Worm (Caenorhabditis elegans) whole organism, L4/young adult: ENCODE measurements around the gene F37B12.3.

ENCODE experiments used
- W03F9.2 ChIP-seq: fragments of 150-350 bp; optimal IDR thresholded peaks from 2 replicates; lab custom pipeline; 2014; ENCODE audit warnings: missing biosample characterization, missing genetic modification characterization
- dao-5 ChIP-seq: sonication (generic microtip); optimal IDR thresholded peaks from 2 replicates; lab custom pipeline; 2016; ENCODE audit warnings: missing genotype, missing genetic modification characterization, moderate library complexity, missing compliant biosample characterization
- him-1 ChIP-seq: sonication (generic microtip); optimal IDR thresholded peaks from 2 replicates; lab custom pipeline; 2016; ENCODE audit warnings: missing genotype, missing genetic modification reagents, missing genetic modification characterization, missing compliant biosample characterization

Gene F37B12.3

ce11 chrII:9024312-9024711 is 16.9 kb downstream of the F37B12.3 start:
- TF ChIP-seq him-1 (tag; lab: Kevin White, UChicago) (no peak), dao-5 (tag; lab: Kevin White, UChicago) (no peak), W03F9.2 (tag; lab: Kevin White, UChicago) (no peak)

- TF ChIP-seq him-1 (tag; lab: Kevin White, UChicago) (no peak), dao-5 (tag; lab: Kevin White, UChicago) (no peak), W03F9.2 (tag; lab: Kevin White, UChicago) (no peak)
Observed at ce11 chrII:9021625-9022024, 19.6 kb downstream of the F37B12.3 start.

- no peak for TF ChIP-seq W03F9.2 (tag; lab: Kevin White, UChicago)
- no peak for TF ChIP-seq him-1 (tag; lab: Kevin White, UChicago)
- no peak for TF ChIP-seq dao-5 (tag; lab: Kevin White, UChicago)
Observed at ce11 chrII:9019704-9020103, 21.5 kb downstream of the F37B12.3 start, which contains the start of gene dep-1. dep-1 (minus strand) TSS chrII:9019798.

- TF ChIP-seq W03F9.2 (tag; lab: Kevin White, UChicago) (no peak), him-1 (tag; lab: Kevin White, UChicago) (no peak), dao-5 (tag; lab: Kevin White, UChicago) (no peak)
Observed at ce11 chrII:9017628-9018027, 23.6 kb downstream of the F37B12.3 start.

ce11 chrII:9014877-9015505 is 26.2 kb downstream of the F37B12.3 start:
- TF ChIP-seq W03F9.2 (tag; lab: Kevin White, UChicago): no peak
- TF ChIP-seq him-1 (tag; lab: Kevin White, UChicago): no peak
- TF ChIP-seq dao-5 (tag; lab: Kevin White, UChicago): no peak

- TF ChIP-seq W03F9.2 (tag; lab: Kevin White, UChicago) (no peak), him-1 (tag; lab: Kevin White, UChicago) (no peak), dao-5 (tag; lab: Kevin White, UChicago) (no peak)
Observed at ce11 chrII:9014188-9014587, 27.0 kb downstream of the F37B12.3 start.

ce11 chrII:9013341-9013740 is 27.9 kb downstream of the F37B12.3 start:
- no peak for TF ChIP-seq him-1 (tag; lab: Kevin White, UChicago)
- no peak for TF ChIP-seq W03F9.2 (tag; lab: Kevin White, UChicago)

- TF ChIP-seq dao-5 (tag; lab: Kevin White, UChicago): no peak
- no peak for TF ChIP-seq him-1 (tag; lab: Kevin White, UChicago)
- no peak for TF ChIP-seq W03F9.2 (tag; lab: Kevin White, UChicago)
Observed at ce11 chrII:9010708-9011107, 30.5 kb downstream of the F37B12.3 start.

- TF ChIP-seq W03F9.2 (tag; lab: Kevin White, UChicago) (no peak), dao-5 (tag; lab: Kevin White, UChicago) (no peak), him-1 (tag; lab: Kevin White, UChicago) (no peak)
Observed at ce11 chrII:9009976-9010702, 31.1 kb downstream of the F37B12.3 start.

- TF ChIP-seq dao-5 (tag; lab: Kevin White, UChicago): no peak
- no peak for TF ChIP-seq him-1 (tag; lab: Kevin White, UChicago)
- no peak for TF ChIP-seq W03F9.2 (tag; lab: Kevin White, UChicago)
Observed at ce11 chrII:9007741-9008140, 33.5 kb downstream of the F37B12.3 start.

ce11 chrII:9005067-9005466 is 36.1 kb downstream of the F37B12.3 start, which contains the start of gene F44G4.7:
F44G4.7 (minus strand) TSS chrII:9005167.
- TF ChIP-seq W03F9.2 (tag; lab: Kevin White, UChicago) (no peak), him-1 (tag; lab: Kevin White, UChicago) (no peak), dao-5 (tag; lab: Kevin White, UChicago) (no peak)

ce11 chrII:9001743-9002222 is 39.4 kb downstream of the F37B12.3 start, which contains the start of gene F44G4.6:
F44G4.6 (minus strand) TSS chrII:9001793.
- TF ChIP-seq W03F9.2 (tag; lab: Kevin White, UChicago) (no peak), dao-5 (tag; lab: Kevin White, UChicago) (no peak), him-1 (tag; lab: Kevin White, UChicago) (no peak)

ce11 chrII:9000331-9000730 is 40.9 kb downstream of the F37B12.3 start, which contains the start of gene F44G4.5:
F44G4.5 (minus strand) TSS chrII:9000431.
- TF ChIP-seq dao-5 (tag; lab: Kevin White, UChicago): no peak
- no peak for TF ChIP-seq W03F9.2 (tag; lab: Kevin White, UChicago)
- TF ChIP-seq him-1 (tag; lab: Kevin White, UChicago): no peak
